Worm (Caenorhabditis elegans): Measurements from ENCODE around the gene F16G10.11.

ce11 chrII:2354476-2354875, 39.2 kb downstream of the F16G10.11 start, which contains the start of gene F43C11.2:
- TF ChIP-seq nhr-77 (tag; optimal IDR thresholded peaks at IDR 0.05) (no peak), nhr-23 (tag; optimal IDR thresholded peaks at IDR 0.05) (no peak), ama-1 (optimal IDR thresholded peaks at IDR 0.05) (no peak), R02D3.7 (tag; optimal IDR thresholded peaks at IDR 0.05) (no peak), lsy-2 (tag; optimal IDR thresholded peaks at IDR 0.05) (no peak), nhr-6 (tag; optimal IDR thresholded peaks at IDR 0.05) (no peak), lin-13 (GFP tag; optimal IDR thresholded peaks at IDR 0.05) (no peak), nhr-21 (tag; optimal IDR thresholded peaks at IDR 0.05) (no peak), lin-39 (tag; optimal IDR thresholded peaks at IDR 0.05) (no peak), lin-11 (tag; optimal IDR thresholded peaks at IDR 0.05) (no peak)
